Fruit fly (Drosophila melanogaster): ENCODE measurements around the gene Nhe1.

DNA sequence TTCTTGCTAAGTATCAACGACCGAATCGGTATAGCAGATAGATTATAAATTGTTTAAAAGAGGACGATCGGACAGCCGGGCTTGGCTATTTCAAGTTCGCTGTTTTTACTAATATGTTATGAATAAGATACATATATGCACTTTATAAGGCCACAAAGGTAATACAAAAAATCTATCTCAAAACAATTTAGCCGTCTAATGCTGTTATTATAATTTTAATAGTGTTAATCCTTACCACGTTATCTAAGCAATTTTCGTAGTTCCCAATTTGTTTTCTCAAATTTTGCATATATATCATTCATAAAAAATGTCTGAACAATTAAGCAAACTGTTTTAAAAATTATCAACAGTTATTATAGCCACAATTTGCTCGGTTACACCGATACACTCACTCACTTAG is 49.7 kb downstream of the Nhe1 start:
- no peak for TF ChIP-seq dmrt93B (GFP tag; optimal IDR thresholded peaks at IDR 0.05)
- no peak for TF ChIP-seq fru (GFP tag; optimal IDR thresholded peaks at IDR 0.05)
- TF ChIP-seq CG9705 (GFP tag; optimal IDR thresholded peaks at IDR 0.05): no peak
- TF ChIP-seq psq (GFP tag; optimal IDR thresholded peaks at IDR 0.05): no peak
- TF ChIP-seq tai (GFP tag; optimal IDR thresholded peaks at IDR 0.05): no peak
- TF ChIP-seq Jra (GFP tag; optimal IDR thresholded peaks at IDR 0.05): no peak
- TF ChIP-seq sv (GFP tag; optimal IDR thresholded peaks at IDR 0.05): no peak
- no peak for TF ChIP-seq Mio (GFP tag; optimal IDR thresholded peaks at IDR 0.05)
